Fruit fly (Drosophila melanogaster) whole organism, prepupa: Measurements from ENCODE around the gene CG13012.

Experiments used
- Blimp-1 ChIP-seq: fragments of 200-800 bp; sonication (Bioruptor generic); optimal IDR thresholded peaks from 3 replicates; lab custom pipeline; 2017; ENCODE audit warnings: missing biosample characterization, missing genetic modification characterization, mild to moderate bottlenecking, moderate library complexity, missing genetic modification reagents
- CG10631 ChIP-seq: fragments of 200-800 bp; sonication (Bioruptor generic); optimal IDR thresholded peaks from 2 replicates; lab custom pipeline; 2016; ENCODE audit warnings: missing biosample characterization, missing genetic modification characterization
- CG10669 ChIP-seq: fragments of 200-800 bp; sonication (Bioruptor generic); optimal IDR thresholded peaks from 3 replicates; lab custom pipeline; 2018; ENCODE audit warnings: missing biosample characterization, mild to moderate bottlenecking, missing genetic modification characterization, moderate library complexity
- CG11294 ChIP-seq: fragments of 200-800 bp; sonication (Bioruptor generic); IDR thresholded peaks from 2 replicates; pipeline ENCODE4 v1.3.6; 2022; ENCODE audit warnings: missing biosample characterization, missing genetic modification characterization
- CG11762 ChIP-seq: fragments of 200-800 bp; sonication (Bioruptor generic); optimal IDR thresholded peaks from 3 replicates; lab custom pipeline; 2016; ENCODE audit warnings: missing biosample characterization, missing genetic modification characterization; ENCODE audit not compliant: insufficient read depth
- CG1621 ChIP-seq: fragments of 200-800 bp; sonication (Bioruptor generic); optimal IDR thresholded peaks from 3 replicates; lab custom pipeline; 2018; ENCODE audit warnings: missing biosample characterization, mild to moderate bottlenecking, missing genetic modification characterization
- CG16779 ChIP-seq: fragments of 200-800 bp; sonication (Bioruptor generic); optimal IDR thresholded peaks from 3 replicates; lab custom pipeline; 2017; ENCODE audit warnings: missing biosample characterization, mild to moderate bottlenecking, missing genetic modification characterization
- CG3032 ChIP-seq: fragments of 200-800 bp; optimal IDR thresholded peaks from 2 replicates; lab custom pipeline; 2019; ENCODE audit warnings: missing biosample characterization, mild to moderate bottlenecking, missing genetic modification characterization, moderate library complexity
- CG32006 ChIP-seq: fragments of 200-800 bp; sonication (Bioruptor generic); optimal IDR thresholded peaks from 3 replicates; lab custom pipeline; 2017; ENCODE audit warnings: missing biosample characterization, mild to moderate bottlenecking, missing genetic modification characterization
- CG3919 ChIP-seq: fragments of 200-800 bp; sonication (Bioruptor generic); optimal IDR thresholded peaks from 3 replicates; lab custom pipeline; 2016; ENCODE audit warnings: missing biosample characterization, missing genetic modification characterization
- CG4318 ChIP-seq: fragments of 200-800 bp; sonication (Bioruptor generic); optimal IDR thresholded peaks from 3 replicates; lab custom pipeline; 2017; ENCODE audit warnings: missing biosample characterization, mild to moderate bottlenecking, missing genetic modification characterization
- CG6792 ChIP-seq: fragments of 200-800 bp; sonication (Bioruptor generic); optimal IDR thresholded peaks from 3 replicates; lab custom pipeline; 2016; ENCODE audit warnings: missing biosample characterization, missing genetic modification characterization
- CG6808 ChIP-seq: fragments of 200-800 bp; sonication (Bioruptor generic); optimal IDR thresholded peaks from 3 replicates; lab custom pipeline; 2017; ENCODE audit warnings: missing biosample characterization, missing genetic modification characterization, mild to moderate bottlenecking, moderate library complexity, missing genetic modification reagents
- CG6854 ChIP-seq: fragments of 200-800 bp; sonication (Bioruptor generic); optimal IDR thresholded peaks from 2 replicates; lab custom pipeline; 2017; ENCODE audit warnings: missing biosample characterization, mild to moderate bottlenecking, missing genetic modification characterization
- CG7368 ChIP-seq: fragments of 200-800 bp; sonication (Bioruptor generic); optimal IDR thresholded peaks from 3 replicates; lab custom pipeline; 2016; ENCODE audit warnings: missing biosample characterization, missing genetic modification characterization
- CG8319 ChIP-seq: fragments of 200-800 bp; sonication (Bioruptor generic); optimal IDR thresholded peaks from 3 replicates; lab custom pipeline; 2016; ENCODE audit warnings: missing biosample characterization, missing genetic modification characterization
- CG8632 ChIP-seq: fragments of 200-800 bp; sonication (Bioruptor generic); optimal IDR thresholded peaks from 3 replicates; lab custom pipeline; 2016; ENCODE audit warnings: missing biosample characterization, missing genetic modification characterization
- CG9139 ChIP-seq: fragments of 200-800 bp; sonication (Bioruptor generic); optimal IDR thresholded peaks from 3 replicates; lab custom pipeline; 2017; ENCODE audit warnings: missing biosample characterization, mild to moderate bottlenecking, missing genetic modification characterization
- Eip75B ChIP-seq: fragments of 200-800 bp; sonication (Bioruptor generic); optimal IDR thresholded peaks from 3 replicates; lab custom pipeline; 2016; ENCODE audit warnings: missing biosample characterization, missing genetic modification characterization
- Eip78C ChIP-seq: fragments of 200-800 bp; sonication (Bioruptor generic); peaks from one replicate; lab custom pipeline; 2016; ENCODE audit warnings: missing biosample characterization, missing genetic modification characterization
- Ets96B ChIP-seq: fragments of 200-800 bp; optimal IDR thresholded peaks from 2 replicates; lab custom pipeline; 2019; ENCODE audit warnings: missing biosample characterization, mild to moderate bottlenecking, missing genetic modification characterization, moderate library complexity
- Gug ChIP-seq: fragments of 200-800 bp; sonication (Bioruptor generic); IDR thresholded peaks from 2 replicates; pipeline ENCODE4 v1.3.6; 2022; ENCODE audit warnings: missing biosample characterization, missing genetic modification characterization
- Hr4 ChIP-seq: fragments of 200-800 bp; sonication (Bioruptor generic); optimal IDR thresholded peaks from 3 replicates; lab custom pipeline; 2016; ENCODE audit warnings: missing biosample characterization, missing genetic modification characterization
- Lpt ChIP-seq: fragments of 200-800 bp; sonication (Bioruptor generic); optimal IDR thresholded peaks from 3 replicates; lab custom pipeline; 2016; ENCODE audit warnings: missing biosample characterization, missing genetic modification characterization
- OdsH ChIP-seq: fragments of 200-800 bp; sonication (Bioruptor generic); optimal IDR thresholded peaks from 3 replicates; lab custom pipeline; 2016; ENCODE audit warnings: missing biosample characterization, missing genetic modification characterization
- Smox ChIP-seq: fragments of 200-800 bp; sonication (Bioruptor generic); optimal IDR thresholded peaks from 3 replicates; lab custom pipeline; 2016; ENCODE audit warnings: missing biosample characterization, missing genetic modification characterization
- Sox102F ChIP-seq: fragments of 200-800 bp; sonication (Bioruptor generic); optimal IDR thresholded peaks from 2 replicates; lab custom pipeline; 2016; ENCODE audit warnings: missing biosample characterization, mild to moderate bottlenecking, missing genetic modification characterization
- Sox15 ChIP-seq: fragments of 200-800 bp; sonication (Bioruptor generic); optimal IDR thresholded peaks from 3 replicates; lab custom pipeline; 2016; ENCODE audit warnings: missing biosample characterization, missing genetic modification characterization
- achi ChIP-seq: fragments of 200-800 bp; sonication (Bioruptor generic); optimal IDR thresholded peaks from 3 replicates; lab custom pipeline; 2016; ENCODE audit warnings: missing biosample characterization, missing genetic modification characterization
- acj6 ChIP-seq: fragments of 200-800 bp; sonication (Bioruptor generic); optimal IDR thresholded peaks from 3 replicates; lab custom pipeline; 2016; ENCODE audit warnings: missing biosample characterization, missing genetic modification characterization
- dac ChIP-seq: fragments of 200-800 bp; sonication (Bioruptor generic); optimal IDR thresholded peaks from 2 replicates; lab custom pipeline; 2017; ENCODE audit warnings: missing biosample characterization, mild to moderate bottlenecking, missing genetic modification characterization
- dsx ChIP-seq: fragments of 200-800 bp; optimal IDR thresholded peaks from 3 replicates; lab custom pipeline; 2019; ENCODE audit warnings: missing biosample characterization, mild to moderate bottlenecking, missing genetic modification characterization, moderate library complexity; ENCODE audit not compliant: poor library complexity, severe bottlenecking
- eg ChIP-seq: fragments of 200-800 bp; sonication (Bioruptor generic); IDR thresholded peaks from 3 replicates; pipeline ENCODE4 v1.3.6; 2022; ENCODE audit warnings: missing biosample characterization, missing genetic modification characterization
- esn ChIP-seq: fragments of 200-800 bp; sonication (Bioruptor generic); optimal IDR thresholded peaks from 2 replicates; lab custom pipeline; 2016; ENCODE audit warnings: missing biosample characterization, mild to moderate bottlenecking, missing genetic modification characterization, moderate library complexity
- fd59A ChIP-seq: fragments of 200-800 bp; sonication (Bioruptor generic); optimal IDR thresholded peaks from 2 replicates; lab custom pipeline; 2017; ENCODE audit warnings: missing biosample characterization, mild to moderate bottlenecking, missing genetic modification characterization, missing genetic modification reagents
- fd85E ChIP-seq: fragments of 200-800 bp; sonication (Bioruptor generic); optimal IDR thresholded peaks from 3 replicates; lab custom pipeline; 2016; ENCODE audit warnings: missing biosample characterization, missing genetic modification characterization
- fkh ChIP-seq: fragments of 200-800 bp; sonication (Bioruptor generic); optimal IDR thresholded peaks from 3 replicates; lab custom pipeline; 2017; ENCODE audit warnings: missing biosample characterization, mild to moderate bottlenecking, missing genetic modification characterization, moderate library complexity
- lz ChIP-seq: fragments of 200-800 bp; sonication (Bioruptor generic); optimal IDR thresholded peaks from 3 replicates; lab custom pipeline; 2016; ENCODE audit warnings: missing biosample characterization, missing genetic modification characterization
- net ChIP-seq: fragments of 200-800 bp; sonication (Bioruptor generic); optimal IDR thresholded peaks from 3 replicates; lab custom pipeline; 2016; ENCODE audit warnings: missing biosample characterization, missing genetic modification characterization
- pdm3 ChIP-seq: fragments of 200-800 bp; sonication (Bioruptor generic); optimal IDR thresholded peaks from 3 replicates; lab custom pipeline; 2016; ENCODE audit warnings: missing biosample characterization, missing genetic modification characterization
- salr ChIP-seq, 2 experiments: fragments of 200-800 bp; sonication (Bioruptor generic); optimal IDR thresholded peaks; 3 replicates each; lab custom pipeline; 2016 to 2018; ENCODE audit warnings: missing biosample characterization in 2 of 2, missing genetic modification characterization in 2 of 2, mild to moderate bottlenecking in 1 of 2
- svp ChIP-seq: fragments of 200-800 bp; sonication (Bioruptor generic); peaks from one replicate; lab custom pipeline; 2016; ENCODE audit warnings: missing biosample characterization, missing genetic modification characterization
- topi ChIP-seq: fragments of 200-800 bp; sonication (Bioruptor generic); optimal IDR thresholded peaks from 3 replicates; lab custom pipeline; 2016; ENCODE audit warnings: missing biosample characterization, missing genetic modification characterization
- vri ChIP-seq: fragments of 200-800 bp; sonication (Bioruptor generic); optimal IDR thresholded peaks from 3 replicates; lab custom pipeline; 2016; ENCODE audit warnings: missing biosample characterization, mild to moderate bottlenecking, missing genetic modification characterization

Gene CG13012

DNA sequence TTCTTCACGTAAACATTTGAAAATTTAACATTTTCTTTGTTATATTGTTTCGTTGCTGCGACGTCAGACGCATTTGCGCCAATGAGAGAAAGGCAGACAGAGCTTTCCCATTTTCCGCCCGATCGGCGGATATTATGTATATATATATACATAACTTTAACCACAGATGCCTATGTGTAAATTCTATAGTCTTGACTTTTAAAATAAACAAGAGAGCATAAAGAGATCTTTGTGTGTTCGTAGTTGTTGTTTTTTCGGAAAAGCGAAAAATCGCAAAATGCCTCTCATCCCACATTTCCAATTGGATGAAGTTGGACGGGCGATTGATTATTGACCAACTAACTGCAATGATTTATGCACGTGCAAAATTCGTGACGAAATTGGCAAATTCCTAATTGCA, at the start of gene CG13012:
Gene CG13012, minus strand, starts transcription at position 101 of the 400 bp plus-strand sequence.
- TF ChIP-seq Eip78C, result peak; percentile 52
- no peak for TF ChIP-seq pdm3 (GFP tag; lab: Kevin White, UChicago)
- TF ChIP-seq net, result no peak
- no peak for TF ChIP-seq eg
- no peak for TF ChIP-seq salr (GFP tag; optimal IDR thresholded peaks at IDR 0.05; lab: Kevin White, UChicago)
- TF ChIP-seq, all 60 proteins: peak for 1

dm6 chrX:16724544-16724943, 48.0 kb upstream of the CG13012 start:
- TF ChIP-seq fkh (GFP tag; lab: Kevin White, UChicago) (peak; percentile 13), Smox (GFP tag; lab: Kevin White, UChicago) (no peak)

dm6 chrX:16723203-16724173, 46.9 kb upstream of the CG13012 start:
- TF ChIP-seq CG6808 (peak; percentile 83), CG3919 (peak; percentile 45), OdsH (peak; percentile 70), Sox15 (GFP tag; lab: Kevin White, UChicago) (peak; percentile 34), Eip78C (peak; percentile 84), CG16779 (tag; lab: Kevin White, UChicago) (no peak), CG11762 (GFP tag; lab: Kevin White, UChicago) (no peak), vri (GFP tag; lab: Kevin White, UChicago) (peak; percentile 84), Lpt (GFP tag; lab: Kevin White, UChicago) (peak; percentile 5), achi (GFP tag; lab: Kevin White, UChicago) (peak; percentile 67), CG3032 (tag; lab: Kevin White, UChicago) (peak; percentile 67), CG8319 (GFP tag; lab: Kevin White, UChicago) (peak; percentile 13), CG8632 (GFP tag; lab: Kevin White, UChicago) (peak; percentile 66), svp (peak; percentile 72), acj6 (GFP tag; lab: Kevin White, UChicago) (peak; percentile 65), fd59A (GFP tag; lab: Kevin White, UChicago) (peak; percentile 20), CG6854 (GFP tag; lab: Kevin White, UChicago) (peak; percentile 4), CG10631 (GFP tag; lab: Kevin White, UChicago) (peak; percentile 56), lz (GFP tag; lab: Kevin White, UChicago) (peak; percentile 83), fkh (GFP tag; lab: Kevin White, UChicago) (peak; percentile 26), CG6792 (peak; percentile 67), CG7368 (GFP tag; lab: Kevin White, UChicago) (no peak), CG10669 (peak; percentile 38), dsx (no peak), esn (GFP tag; lab: Kevin White, UChicago) (peak; percentile 78), Ets96B (tag; lab: Kevin White, UChicago) (peak; percentile 67), eg (peak; percentile 72), CG11294 (GFP tag; lab: Robert Waterston, UW) (peak; percentile 60; the same call in 1 of the 2 replicates), CG32006 (GFP tag; lab: Kevin White, UChicago) (peak; percentile 82), topi (GFP tag; lab: Kevin White, UChicago) (peak; percentile 73), dac (peak; percentile 55), pdm3 (GFP tag; lab: Kevin White, UChicago) (peak; percentile 79), CG9139 (GFP tag; lab: Kevin White, UChicago) (peak; percentile 87), net (peak; percentile 69), Hr4 (GFP tag; lab: Kevin White, UChicago) (peak; percentile 74), Blimp-1 (GFP tag; lab: Kevin White, UChicago) (peak; percentile 16), Gug (GFP tag; lab: Robert Waterston, UW) (peak; percentile 42), Eip75B (GFP tag; lab: Kevin White, UChicago) (peak; percentile 27), fd85E (GFP tag; lab: Kevin White, UChicago) (no peak), Sox102F (peak; percentile 74), CG1621 (tag; lab: Kevin White, UChicago) (peak; percentile 69), CG4318 (GFP tag; lab: Kevin White, UChicago) (peak; percentile 68)
